Worm (Caenorhabditis elegans): ENCODE measurements around the gene Y38H6C.16.

DNA sequence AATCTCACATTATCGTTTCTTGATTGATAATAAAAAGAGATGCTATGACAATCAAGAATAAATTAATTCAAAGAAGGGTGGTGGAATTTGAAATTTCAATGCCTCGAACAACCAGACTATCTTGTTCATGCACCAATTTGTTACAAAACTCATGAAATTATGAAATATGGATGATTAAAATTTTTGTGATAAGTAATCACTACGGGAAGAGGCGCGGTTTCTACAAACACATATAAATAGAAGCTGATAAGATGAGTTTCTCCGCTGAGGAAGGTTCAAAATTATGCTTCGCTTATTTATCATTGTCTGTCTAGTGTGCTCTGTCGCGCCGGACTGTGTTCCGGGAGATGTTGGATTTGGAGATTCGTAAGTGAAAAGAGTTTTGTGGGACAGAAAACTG is 24.7 kb downstream of the Y38H6C.16 start:
- no peak for TF ChIP-seq egl-27 (tag; optimal IDR thresholded peaks at IDR 0.05)
- no peak for TF ChIP-seq ztf-4 (tag; optimal IDR thresholded peaks at IDR 0.05)
- no peak for TF ChIP-seq nhr-77 (tag; optimal IDR thresholded peaks at IDR 0.05)
- no peak for TF ChIP-seq ama-1 (optimal IDR thresholded peaks at IDR 0.05)
- no peak for TF ChIP-seq sma-3 (GFP tag; optimal IDR thresholded peaks at IDR 0.05)

Measured in whole organism, L2 larva.